Worm (Caenorhabditis elegans) whole organism, L2 larva: ENCODE results near the gene F37B4.15.

Experiments
- R02D3.7 ChIP-seq: fragments of 150-350 bp; optimal IDR thresholded peaks from 2 replicates; lab custom pipeline; 2014; ENCODE audit warnings: missing biosample characterization, missing genetic modification characterization
- ceh-82 ChIP-seq: fragments of 150-350 bp; optimal IDR thresholded peaks from 2 replicates; lab custom pipeline; 2014; ENCODE audit warnings: missing biosample characterization, missing genetic modification characterization
- crh-2 ChIP-seq: sonication (generic microtip); optimal IDR thresholded peaks from 2 replicates; lab custom pipeline; 2017; ENCODE audit warnings: missing biosample characterization, missing genetic modification characterization
- dmd-4 ChIP-seq: sonication (generic microtip); optimal IDR thresholded peaks from 2 replicates; lab custom pipeline; 2017; ENCODE audit warnings: missing biosample characterization, missing genetic modification characterization
- elt-1 ChIP-seq: fragments of 150-350 bp; optimal IDR thresholded peaks from 2 replicates; lab custom pipeline; 2014; ENCODE audit warnings: missing biosample characterization, missing genetic modification characterization
- fos-1 ChIP-seq: fragments of 150-350 bp; optimal IDR thresholded peaks from 2 replicates; lab custom pipeline; 2014; ENCODE audit warnings: missing biosample characterization, missing genetic modification characterization
- nhr-12 ChIP-seq: fragments of 150-350 bp; optimal IDR thresholded peaks from 2 replicates; lab custom pipeline; 2014; ENCODE audit warnings: missing biosample characterization, missing genetic modification characterization
- nhr-21 ChIP-seq: fragments of 150-350 bp; optimal IDR thresholded peaks from 2 replicates; lab custom pipeline; 2014; ENCODE audit warnings: missing biosample characterization, missing genetic modification characterization
- nhr-237 ChIP-seq: fragments of 150-350 bp; optimal IDR thresholded peaks from 2 replicates; lab custom pipeline; 2014; ENCODE audit warnings: missing biosample characterization, missing genetic modification characterization
- nhr-6 ChIP-seq: fragments of 150-350 bp; optimal IDR thresholded peaks from 2 replicates; lab custom pipeline; 2014; ENCODE audit warnings: missing biosample characterization, missing genetic modification characterization
- skn-1 ChIP-seq: sonication (generic microtip); optimal IDR thresholded peaks from 2 replicates; lab custom pipeline; 2017; ENCODE audit warnings: missing biosample characterization, missing genetic modification characterization
- sma-3 ChIP-seq: sonication (generic microtip); optimal IDR thresholded peaks from 2 replicates; lab custom pipeline; 2016; ENCODE audit warnings: missing genetic modification reagents, missing genetic modification characterization, missing compliant biosample characterization
- snpc-4 ChIP-seq: fragments of 150-350 bp; optimal IDR thresholded peaks from 2 replicates; lab custom pipeline; 2014; ENCODE audit warnings: missing biosample characterization, missing genetic modification characterization
- unc-62 ChIP-seq: fragments of 150-350 bp; optimal IDR thresholded peaks from 2 replicates; lab custom pipeline; 2014; ENCODE audit warnings: missing biosample characterization, missing genetic modification reagents, missing genetic modification characterization

DNA sequence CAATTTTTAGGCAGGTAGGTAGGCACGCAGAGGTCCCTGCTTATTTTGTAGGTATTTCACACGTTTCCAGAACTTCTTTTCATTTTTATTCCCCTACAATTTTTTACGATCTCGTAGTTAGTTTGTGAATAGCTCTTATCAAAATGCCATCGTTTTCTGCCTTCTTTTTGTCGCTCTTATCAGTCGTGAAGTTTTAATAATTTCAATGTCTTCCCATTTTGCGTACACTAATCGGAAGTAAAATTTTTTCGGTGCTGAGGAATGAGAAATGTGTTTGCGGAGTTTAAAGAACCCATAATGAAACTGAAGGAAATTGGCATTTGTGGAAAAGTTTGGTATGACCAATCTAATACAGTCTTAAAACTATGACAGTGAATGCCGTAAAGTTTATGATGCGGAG, 11.7 kb upstream of the F37B4.15 start:
- no peak for TF ChIP-seq sma-3
- no peak for TF ChIP-seq crh-2 (tag; lab: Kevin White, UChicago)
- no peak for TF ChIP-seq snpc-4
- no peak for TF ChIP-seq ceh-82 (tag; lab: Kevin White, UChicago)
- TF ChIP-seq dmd-4 (tag; lab: Kevin White, UChicago): no peak
- no peak for TF ChIP-seq nhr-21 (tag; lab: Kevin White, UChicago)
- no peak for TF ChIP-seq nhr-12
- TF ChIP-seq nhr-6 (tag; lab: Kevin White, UChicago): no peak
- no peak for TF ChIP-seq R02D3.7
- TF ChIP-seq fos-1 (tag; lab: Kevin White, UChicago): peak; percentile 82
- TF ChIP-seq elt-1: no peak
- no peak for TF ChIP-seq unc-62 (GFP tag; lab: Kevin White, UChicago)
- TF ChIP-seq skn-1 (tag; lab: Kevin White, UChicago): no peak
- TF ChIP-seq nhr-237 (tag; lab: Kevin White, UChicago): no peak
